Worm (Caenorhabditis elegans): ENCODE results near the gene utx-1.
A peak's percentile ranks its signal among the peaks of the same experiment; 100 is the strongest.
"Not testable (repeated sequence)": the region's sequence is repeated elsewhere in the genome, so short reads cannot be mapped to it uniquely, and the experiment has no call there.

The utx-1 gene

ce11 chrX:8602722-8603427 lies 45.9 kb downstream of the utx-1 start (continued):
- TF ChIP-seq sox-2 (GFP tag; IDR thresholded peaks at IDR 0.05) (0 out of 2 replicates have a peak, but pooled peaks have one; percentile 10), ceh-45 (GFP tag; IDR thresholded peaks at IDR 0.05) (peak; percentile 65; the same call in 1 of the 2 replicates), hlh-30 (tag; optimal IDR thresholded peaks at IDR 0.05; ENCODE audit: insufficient read depth) (no peak), ref-2 (tag; optimal IDR thresholded peaks at IDR 0.05) (no peak), ceh-9 (tag; optimal IDR thresholded peaks at IDR 0.05) (peak; percentile 49), ceh-22 (tag; optimal IDR thresholded peaks at IDR 0.05) (no peak), odd-2 (tag; optimal IDR thresholded peaks at IDR 0.05) (no peak), pat-9 (tag; optimal IDR thresholded peaks at IDR 0.05) (peak; percentile 28), ceh-34 (tag; optimal IDR thresholded peaks at IDR 0.05) (no peak), npax-4 (tag; optimal IDR thresholded peaks at IDR 0.05) (peak; percentile 23), nfya-1 (tag; optimal IDR thresholded peaks at IDR 0.05) (no peak), hlh-15 (tag; optimal IDR thresholded peaks at IDR 0.05) (no peak), K09A11.1 (tag; optimal IDR thresholded peaks at IDR 0.05; ENCODE audit: insufficient read depth) (no peak), ama-1 (optimal IDR thresholded peaks at IDR 0.05) (no peak), tbx-2 (tag; optimal IDR thresholded peaks at IDR 0.05) (no peak), hlh-13 (GFP tag; optimal IDR thresholded peaks at IDR 0.05) (no peak)

- TF ChIP-seq K02D7.2 (tag; optimal IDR thresholded peaks at IDR 0.05), result no peak
- TF ChIP-seq rnt-1 (tag; optimal IDR thresholded peaks at IDR 0.05), result no peak
- no peak for TF ChIP-seq ceh-34 (tag; optimal IDR thresholded peaks at IDR 0.05)
- TF ChIP-seq ceh-22 (tag; optimal IDR thresholded peaks at IDR 0.05), result no peak
- no peak for TF ChIP-seq fkh-6 (tag; optimal IDR thresholded peaks at IDR 0.05)
- no peak for TF ChIP-seq nhr-11 (tag; optimal IDR thresholded peaks at IDR 0.05)
- TF ChIP-seq ttx-3 (tag; optimal IDR thresholded peaks at IDR 0.05), result no peak
- no peak for TF ChIP-seq ceh-24 (tag; optimal IDR thresholded peaks at IDR 0.05)
- no peak for TF ChIP-seq gmeb-2 (tag; optimal IDR thresholded peaks at IDR 0.05)
- TF ChIP-seq mec-3 (tag; optimal IDR thresholded peaks at IDR 0.05; ENCODE audit: borderline replicate concordance), result no peak
- TF ChIP-seq ceh-9 (tag; optimal IDR thresholded peaks at IDR 0.05), result no peak
Measured at ce11 chrX:8604160-8604559, 47.2 kb downstream of the utx-1 start.

ce11 chrX:8605005-8605404 lies 48.1 kb downstream of the utx-1 start, which contains the start of the genes H35N09.2 and H35N09.1:
Gene H35N09.2, minus strand, starts transcription at chrX:8605058.
Gene H35N09.1, plus strand, starts transcription at chrX:8605339.
- TF ChIP-seq pha-4 (tag; optimal IDR thresholded peaks at IDR 0.05), result no peak
- no peak for TF ChIP-seq hlh-6 (tag; optimal IDR thresholded peaks at IDR 0.05)
- peak; percentile 55 for TF ChIP-seq nfya-1 (tag; optimal IDR thresholded peaks at IDR 0.05)
- peak; percentile 0 for TF ChIP-seq ceh-34 (tag; optimal IDR thresholded peaks at IDR 0.05)
- TF ChIP-seq tbx-2 (tag; optimal IDR thresholded peaks at IDR 0.05), result peak; percentile 4

- TF ChIP-seq hlh-6 (tag; optimal IDR thresholded peaks at IDR 0.05) (no peak), K02D7.2 (tag; optimal IDR thresholded peaks at IDR 0.05) (no peak), rnt-1 (tag; optimal IDR thresholded peaks at IDR 0.05) (peak; percentile 45), ceh-22 (tag; optimal IDR thresholded peaks at IDR 0.05) (no peak), gmeb-2 (tag; optimal IDR thresholded peaks at IDR 0.05) (peak; percentile 2), C38D4.7 (GFP tag; optimal IDR thresholded peaks at IDR 0.05) (no peak)
Measured at ce11 chrX:8608756-8609155, 51.8 kb downstream of the utx-1 start.

- not testable (repeated sequence) for TF ChIP-seq fkh-6 (tag; optimal IDR thresholded peaks at IDR 0.05); K02D7.2 (tag; optimal IDR thresholded peaks at IDR 0.05); T23F11.4 (GFP tag; optimal IDR thresholded peaks at IDR 0.05)
Measured at ce11 chrX:8610606-8611005, 53.7 kb downstream of the utx-1 start, which contains the start of gene K01A12.4. Gene K01A12.4, plus strand, starts transcription at chrX:8610906.

- TF ChIP-seq ahr-1 (tag; optimal IDR thresholded peaks at IDR 0.05), result no peak
- no peak for TF ChIP-seq sox-4 (tag; optimal IDR thresholded peaks at IDR 0.05)
- TF ChIP-seq pros-1 (tag; optimal IDR thresholded peaks at IDR 0.05), result no peak
- TF ChIP-seq K02D7.2 (tag; optimal IDR thresholded peaks at IDR 0.05), result no peak
Measured at ce11 chrX:8612278-8612677, 55.3 kb downstream of the utx-1 start.
